Worm (Caenorhabditis elegans) whole organism, L4/young adult: ENCODE data around the gene F22E5.1.

Experiments
- W03F9.2 ChIP-seq: fragments of 150-350 bp; optimal IDR thresholded peaks from 2 replicates; lab custom pipeline; 2014; ENCODE audit warnings: missing biosample characterization, missing genetic modification characterization
- him-1 ChIP-seq: sonication (generic microtip); optimal IDR thresholded peaks from 2 replicates; lab custom pipeline; 2016; ENCODE audit warnings: missing genotype, missing genetic modification reagents, missing genetic modification characterization, missing compliant biosample characterization

- TF ChIP-seq W03F9.2 (tag; lab: Kevin White, UChicago) (no peak), him-1 (no peak)
These were observed 52.0 kb downstream of the F22E5.1 start, which contains the start of the genes T05A8.11 and nep-2 for ce11 chrII:2725561-2725960.
